Worm (Caenorhabditis elegans) whole organism, young adult: ENCODE data around the gene F02E11.3.

Experiments
- K11D2.4 ChIP-seq: fragments of 200-800 bp; sonication (Bioruptor generic); IDR thresholded peaks from 2 replicates; pipeline ENCODE4 v1.3.6; 2022; ENCODE audit warnings: missing genetic modification reagents, missing genetic modification characterization, missing compliant biosample characterization
- ama-1 ChIP-seq, 3 experiments: fragments of 150-350 bp in 1 of 3; sonication (generic microtip) in 2 of 3; optimal IDR thresholded peaks; 2 replicates each; lab custom pipeline; 2014 to 2018; ENCODE audit warnings: missing biosample characterization in 2 of 3, missing genetic modification characterization in 2 of 3, missing genetic modification reagents in 2 of 3
- ceh-91 ChIP-seq: fragments of 200-800 bp; sonication (Bioruptor generic); IDR thresholded peaks from 2 replicates; pipeline ENCODE4 v1.3.6; 2022; ENCODE audit warnings: missing genetic modification reagents, missing genetic modification characterization, missing compliant biosample characterization
- die-1 ChIP-seq: sonication (generic microtip); optimal IDR thresholded peaks from 2 replicates; lab custom pipeline; 2016; ENCODE audit warnings: missing genotype, mild to moderate bottlenecking, missing genetic modification characterization, missing compliant biosample characterization
- hsf-1 ChIP-seq: fragments of 200-800 bp; sonication (Bioruptor generic); IDR thresholded peaks from 2 replicates; pipeline ENCODE4 v1.3.6; 2022; ENCODE audit warnings: missing genetic modification reagents, missing genetic modification characterization, missing compliant biosample characterization
- madf-6 ChIP-seq: fragments of 200-800 bp; sonication (Bioruptor generic); IDR thresholded peaks from 2 replicates; pipeline ENCODE4 v1.3.6; 2022; ENCODE audit warnings: missing genetic modification reagents, missing genetic modification characterization, missing compliant biosample characterization
- unc-62 ChIP-seq: fragments of 150-350 bp; optimal IDR thresholded peaks from 2 replicates; lab custom pipeline; 2014; ENCODE audit warnings: missing biosample characterization, missing genetic modification reagents, missing genetic modification characterization

DNA sequence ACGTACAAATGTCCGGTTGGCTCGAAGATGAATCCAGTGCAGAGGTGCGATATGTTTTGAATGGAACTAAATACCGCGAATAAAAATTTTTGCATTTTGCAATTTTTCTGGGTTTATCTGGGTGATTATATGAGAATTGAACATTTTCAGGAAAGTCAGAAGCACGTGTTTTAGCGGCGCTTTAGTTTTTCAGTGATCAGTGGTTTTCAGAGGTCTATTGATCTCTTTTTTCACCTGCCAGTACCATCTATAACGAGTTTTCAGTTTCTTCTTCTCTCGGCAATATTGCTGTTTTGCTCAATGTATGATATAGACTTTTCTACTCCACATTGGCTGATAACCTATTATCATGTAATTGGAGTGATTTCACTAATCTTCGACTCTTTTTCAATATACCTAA is 12.2 kb upstream of the F02E11.3 start, which contains the start of gene sri-63:
- TF ChIP-seq die-1 (no peak), K11D2.4 (GFP tag; lab: Robert Waterston, UW) (no peak), unc-62 (GFP tag; lab: Kevin White, UChicago) (no peak), ceh-91 (no peak), hsf-1 (GFP tag; lab: Robert Waterston, UW) (no peak), ama-1 (optimal IDR thresholded peaks at IDR 0.05; lab: Kevin White, UChicago) (no peak), ama-1 (GFP tag; optimal IDR thresholded peaks at IDR 0.05; lab: Kevin White, UChicago) (no peak), madf-6 (GFP tag; lab: Robert Waterston, UW) (no peak)
